Fruit fly (Drosophila melanogaster) Kc167 (cell line): ENCODE data around the gene SrpRbeta.

Source experiments
- Myc ChIP-seq: fragments of >200 bp; optimal IDR thresholded peaks from 2 replicates; lab custom pipeline; 2017; ENCODE audit warnings: missing external identifiers
- Sin3A ChIP-seq: fragments of >200 bp; optimal IDR thresholded peaks from 2 replicates; lab custom pipeline; 2018; ENCODE audit warnings: missing external identifiers
- h ChIP-seq: fragments of >200 bp; optimal IDR thresholded peaks from 3 replicates; lab custom pipeline; 2018; ENCODE audit warnings: missing external identifiers
- insv ChIP-seq: fragments of >200 bp; optimal IDR thresholded peaks from 3 replicates; lab custom pipeline; 2018; ENCODE audit warnings: missing external identifiers
- psq ChIP-seq: fragments of >200 bp; optimal IDR thresholded peaks from 2 replicates; lab custom pipeline; 2017; ENCODE audit warnings: missing external identifiers
- ttk ChIP-seq: sonication (Bioruptor generic); optimal IDR thresholded peaks from 2 replicates; lab custom pipeline; 2017; ENCODE audit warnings: missing external identifiers

DNA sequence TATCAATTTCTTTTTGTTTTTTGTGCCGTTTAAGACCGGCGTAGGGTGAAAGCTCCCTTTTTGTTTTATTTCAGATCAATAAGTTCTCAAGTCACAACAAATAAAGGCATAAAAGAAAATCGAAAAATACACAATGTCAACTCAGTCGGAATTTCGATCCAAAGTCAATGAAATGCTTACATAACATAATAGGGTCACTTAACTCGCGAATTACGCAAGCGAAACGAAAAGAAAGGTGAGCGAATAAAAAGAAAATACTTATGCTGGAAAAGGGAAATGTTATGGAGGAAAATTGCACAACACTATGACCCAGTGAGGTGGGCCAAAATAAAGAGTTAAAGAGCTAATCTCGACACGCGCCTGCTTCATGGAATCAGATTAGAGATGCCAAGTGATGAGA lies 24.1 kb downstream of the SrpRbeta start:
- no peak for TF ChIP-seq h (lab: Kevin White, UChicago)
- no peak for TF ChIP-seq insv (lab: Kevin White, UChicago)
- TF ChIP-seq Sin3A (lab: Kevin White, UChicago), result no peak
- no peak for TF ChIP-seq Myc (lab: Kevin White, UChicago)
- no peak for TF ChIP-seq ttk (lab: Kevin White, UChicago)
- TF ChIP-seq psq (lab: Kevin White, UChicago), result no peak
